Fruit fly (Drosophila melanogaster): Measurements from ENCODE around the gene CG12375.

Gene CG12375

DNA sequence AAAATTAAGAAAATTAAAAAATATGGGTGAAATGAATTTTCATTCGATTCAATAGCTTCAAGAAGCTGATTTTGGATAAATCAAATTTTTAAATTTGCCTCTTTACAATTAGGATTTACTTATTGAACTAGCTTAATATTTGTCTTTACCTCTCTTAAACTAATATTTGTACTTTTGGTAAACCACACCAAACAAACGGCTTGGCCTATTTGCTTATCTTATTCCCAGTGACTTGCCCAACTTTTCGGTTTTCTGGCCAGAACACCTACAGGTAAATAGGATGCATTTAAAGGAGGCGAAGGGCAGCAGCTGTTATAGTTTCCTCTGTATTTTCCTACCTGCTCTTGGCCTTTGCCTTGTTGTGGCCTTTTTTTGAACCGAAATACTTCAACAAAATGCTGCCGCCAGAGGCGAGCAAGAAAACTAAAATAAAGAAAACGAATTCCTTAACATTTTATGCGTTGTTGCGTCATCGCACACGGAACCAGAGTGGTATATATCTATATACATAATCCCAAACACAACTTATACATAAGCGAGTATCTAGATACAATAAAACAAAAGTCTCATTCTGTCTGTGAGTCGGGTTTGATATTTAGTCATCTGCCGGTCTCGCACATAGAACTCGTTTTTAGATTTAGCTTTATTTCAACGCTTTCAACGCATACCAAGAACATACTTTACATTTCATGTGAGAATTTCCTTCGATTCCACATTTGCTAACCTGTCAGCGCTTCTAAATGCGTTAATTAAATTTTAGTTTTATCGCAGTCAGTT lies 39.3 kb upstream of the CG12375 start (continued):
- TF ChIP-seq otp (GFP tag; IDR thresholded peaks at IDR 0.05) (no peak), pb (GFP tag; optimal IDR thresholded peaks at IDR 0.05) (no peak), nau (GFP tag; optimal IDR thresholded peaks at IDR 0.05) (peak; percentile 10), Atf-2 (GFP tag; optimal IDR thresholded peaks at IDR 0.05) (no peak), tll (GFP tag; optimal IDR thresholded peaks at IDR 0.05) (peak in 1 of 2 experiments; percentile 99), gcm2 (GFP tag; optimal IDR thresholded peaks at IDR 0.05) (no peak), NC2β (GFP tag; optimal IDR thresholded peaks at IDR 0.05) (no peak), Fer3 (tag; optimal IDR thresholded peaks at IDR 0.05) (no peak), CG30431 (GFP tag; optimal IDR thresholded peaks at IDR 0.05) (no peak), PHDP (tag; optimal IDR thresholded peaks at IDR 0.05) (peak; percentile 16), CG14441 (GFP tag; IDR thresholded peaks at IDR 0.05) (no peak), org-1 (GFP tag; optimal IDR thresholded peaks at IDR 0.05) (peak; percentile 13), Side (GFP tag; optimal IDR thresholded peaks at IDR 0.05) (peak; percentile 17), wdn (GFP tag; IDR thresholded peaks at IDR 0.05) (no peak), Kr (GFP tag; optimal IDR thresholded peaks at IDR 0.05) (peak; percentile 47), CG6813 (GFP tag; optimal IDR thresholded peaks at IDR 0.05) (peak; percentile 57), ac (GFP tag; optimal IDR thresholded peaks at IDR 0.05) (peak; percentile 86), CG15696 (tag; optimal IDR thresholded peaks at IDR 0.05) (peak; percentile 74), Pdp1 (GFP tag; optimal IDR thresholded peaks at IDR 0.05) (peak in 1 of 2 experiments; percentile 78), sim (GFP tag; IDR thresholded peaks at IDR 0.05) (no peak), pita (GFP tag; optimal IDR thresholded peaks at IDR 0.05) (no peak), CG3407 (GFP tag; optimal IDR thresholded peaks at IDR 0.05) (no peak), CG17568 (GFP tag; optimal IDR thresholded peaks at IDR 0.05) (peak; percentile 14), CG10321 (GFP tag; IDR thresholded peaks at IDR 0.05) (no peak), CG13894 (tag; optimal IDR thresholded peaks at IDR 0.05) (peak; percentile 77), so (GFP tag; IDR thresholded peaks at IDR 0.05) (no peak), tna (GFP tag; IDR thresholded peaks at IDR 0.05; ENCODE audit: partially characterized antibody) (no peak), insv (GFP tag; optimal IDR thresholded peaks at IDR 0.05) (no peak), Taf1 (GFP tag; IDR thresholded peaks at IDR 0.05) (no peak), dmrt11E (tag; optimal IDR thresholded peaks at IDR 0.05) (peak; percentile 53), sqz (GFP tag; optimal IDR thresholded peaks at IDR 0.05) (no peak), CG9727 (GFP tag; optimal IDR thresholded peaks at IDR 0.05) (peak; percentile 39), Drgx (GFP tag; IDR thresholded peaks at IDR 0.05) (no peak), CG9932 (GFP tag; IDR thresholded peaks at IDR 0.05) (no peak), CG12391 (tag; optimal IDR thresholded peaks at IDR 0.05) (peak; percentile 5), Mes4 (GFP tag; optimal IDR thresholded peaks at IDR 0.05) (no peak), CG8924 (tag; optimal IDR thresholded peaks at IDR 0.05) (peak; percentile 55), exex (tag; optimal IDR thresholded peaks at IDR 0.05) (peak; percentile 32), CG9215 (GFP tag; IDR thresholded peaks at IDR 0.05) (no peak), CG2199 (GFP tag; IDR thresholded peaks at IDR 0.05) (peak; percentile 49; the same call in 1 of the 3 replicates), chif (GFP tag; optimal IDR thresholded peaks at IDR 0.05) (no peak), Atf6 (GFP tag; IDR thresholded peaks at IDR 0.05) (no peak), salm (tag; optimal IDR thresholded peaks at IDR 0.05) (no peak), corto (GFP tag; optimal IDR thresholded peaks at IDR 0.05) (no peak), CG5245 (GFP tag; optimal IDR thresholded peaks at IDR 0.05) (no peak), CrebB (tag; optimal IDR thresholded peaks at IDR 0.05) (no peak), dm (GFP tag; optimal IDR thresholded peaks at IDR 0.05) (no peak), en (GFP tag; optimal IDR thresholded peaks at IDR 0.05) (no peak), tx (GFP tag; optimal IDR thresholded peaks at IDR 0.05) (no peak), her (GFP tag; optimal IDR thresholded peaks at IDR 0.05) (no peak)
